Fruit fly (Drosophila melanogaster): Measurements from ENCODE around the gene msl-2.

The msl-2 gene

DNA sequence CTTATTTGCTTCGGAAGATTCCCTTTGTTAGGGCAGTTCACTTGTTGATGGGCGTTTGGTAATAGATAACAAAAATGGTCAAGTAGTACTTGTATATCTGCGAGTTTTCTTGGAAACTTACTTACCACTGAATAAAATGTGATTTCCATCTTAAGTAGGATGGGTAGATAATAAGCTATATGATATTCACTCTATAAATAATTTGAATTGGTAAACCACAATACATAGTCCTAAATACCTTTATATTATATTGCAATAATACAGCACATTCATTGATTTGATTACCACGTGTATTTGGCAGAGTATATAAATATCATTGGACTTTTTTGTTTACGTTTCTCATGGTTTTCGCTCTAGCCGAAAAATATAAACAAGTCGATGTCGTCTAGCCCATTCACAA is 10.0 kb upstream of the msl-2 start (continued):
- TF ChIP-seq CG18599 (GFP tag; optimal IDR thresholded peaks at IDR 0.05) (peak; percentile 77), corto (GFP tag; optimal IDR thresholded peaks at IDR 0.05) (no peak), CG3838 (GFP tag; optimal IDR thresholded peaks at IDR 0.05) (no peak), Oaz (GFP tag; IDR thresholded peaks at IDR 0.05) (no peak; the same call in none of the 2 replicates), CG4424 (GFP tag; optimal IDR thresholded peaks at IDR 0.05) (peak; percentile 71), Dfd (GFP tag; optimal IDR thresholded peaks at IDR 0.05) (no peak), TFAM (GFP tag; optimal IDR thresholded peaks at IDR 0.05) (no peak), tup (GFP tag; optimal IDR thresholded peaks at IDR 0.05) (no peak), cato (GFP tag; optimal IDR thresholded peaks at IDR 0.05; ENCODE audit: borderline replicate concordance) (peak; percentile 10), aop (GFP tag; IDR thresholded peaks at IDR 0.05) (no peak), z (GFP tag; IDR thresholded peaks at IDR 0.05) (no peak), stc (GFP tag; IDR thresholded peaks at IDR 0.05) (peak; percentile 34; the same call in 1 of the 2 replicates), CG9437 (GFP tag; optimal IDR thresholded peaks at IDR 0.05) (peak; percentile 78), jumu (GFP tag; optimal IDR thresholded peaks at IDR 0.05) (peak; percentile 5), CG4854 (GFP tag; optimal IDR thresholded peaks at IDR 0.05) (peak; percentile 21), dysf (GFP tag; IDR thresholded peaks at IDR 0.05) (peak; percentile 83), CG31388 (GFP tag; optimal IDR thresholded peaks at IDR 0.05) (no peak), pros (GFP tag; optimal IDR thresholded peaks at IDR 0.05) (no peak), D (optimal IDR thresholded peaks at IDR 0.05) (no peak), D (GFP tag; optimal IDR thresholded peaks at IDR 0.05) (peak; percentile 19), Awh (GFP tag; IDR thresholded peaks at IDR 0.05) (no peak), chinmo (GFP tag; IDR thresholded peaks at IDR 0.05; ENCODE audit: partially characterized antibody) (no peak), CG7928 (GFP tag; optimal IDR thresholded peaks at IDR 0.05) (no peak), CG15514 (GFP tag; optimal IDR thresholded peaks at IDR 0.05) (no peak), schlank (tag; optimal IDR thresholded peaks at IDR 0.05) (peak; percentile 38), gce (GFP tag; IDR thresholded peaks at IDR 0.05) (no peak), scrt (GFP tag; optimal IDR thresholded peaks at IDR 0.05) (peak; percentile 21), CG7745 (tag; optimal IDR thresholded peaks at IDR 0.05) (no peak), CG10366 (GFP tag; IDR thresholded peaks at IDR 0.05) (no peak), pnt (GFP tag; optimal IDR thresholded peaks at IDR 0.05) (no peak), CG30431 (GFP tag; optimal IDR thresholded peaks at IDR 0.05) (peak; percentile 12), ATbp (GFP tag; optimal IDR thresholded peaks at IDR 0.05) (peak; percentile 51), PHDP (tag; optimal IDR thresholded peaks at IDR 0.05) (peak; percentile 64), toy (GFP tag; IDR thresholded peaks at IDR 0.05) (no peak), gem (tag; optimal IDR thresholded peaks at IDR 0.05) (peak; percentile 82), CG17359 (tag; optimal IDR thresholded peaks at IDR 0.05) (peak; percentile 52), mld (GFP tag; IDR thresholded peaks at IDR 0.05; ENCODE audit: partially characterized antibody) (no peak), ase (GFP tag; IDR thresholded peaks at IDR 0.05) (0 out of 3 replicates have a peak, but pooled peaks have one; percentile 32), CG10209 (GFP tag; optimal IDR thresholded peaks at IDR 0.05) (peak; percentile 62), kah (GFP tag; optimal IDR thresholded peaks at IDR 0.05) (no peak), al (GFP tag; IDR thresholded peaks at IDR 0.05) (peak; percentile 46; the same call in 1 of the 2 replicates), CG12071 (GFP tag; optimal IDR thresholded peaks at IDR 0.05) (no peak), CG13424 (tag; optimal IDR thresholded peaks at IDR 0.05) (peak; percentile 66), NC2α (GFP tag; optimal IDR thresholded peaks at IDR 0.05) (no peak), gfzf (GFP tag; optimal IDR thresholded peaks at IDR 0.05) (no peak), H2.0 (GFP tag; IDR thresholded peaks at IDR 0.05) (no peak; the same call in 1 of the 2 replicates), Taf1 (GFP tag; IDR thresholded peaks at IDR 0.05) (peak; percentile 36; the same call in 1 of the 2 replicates), CG31365 (tag; optimal IDR thresholded peaks at IDR 0.05) (no peak), Aef1 (GFP tag; IDR thresholded peaks at IDR 0.05) (peak; percentile 58; the same call in 2 of the 3 replicates), Sin3A (optimal IDR thresholded peaks at IDR 0.05) (no peak)
